Fruit fly (Drosophila melanogaster) whole organism, embryonic: Measurements from ENCODE around the gene mRpS31.

ENCODE experiments used
- CG12744 ChIP-seq: fragments of 200-800 bp; sonication (Bioruptor generic); optimal IDR thresholded peaks from 2 replicates; lab custom pipeline; 2016; ENCODE audit warnings: missing biosample characterization, missing genetic modification characterization
- CG13424 ChIP-seq: fragments of 200-800 bp; sonication (Bioruptor generic); optimal IDR thresholded peaks from 2 replicates; lab custom pipeline; 2019; ENCODE audit warnings: missing biosample characterization, mild to moderate bottlenecking, missing genetic modification characterization, moderate library complexity
- CG14860 ChIP-seq: fragments of 200-800 bp; sonication (Bioruptor generic); IDR thresholded peaks from 3 replicates; pipeline ENCODE4 v1.3.6; 2022; ENCODE audit warnings: missing biosample characterization, missing genetic modification characterization; ENCODE audit not compliant: partially characterized antibody
- CG17912 ChIP-seq: fragments of 200-800 bp; sonication (Bioruptor generic); optimal IDR thresholded peaks from 2 replicates; lab custom pipeline; 2018; ENCODE audit warnings: missing biosample characterization, mild to moderate bottlenecking, missing genetic modification characterization
- CG31388 ChIP-seq: fragments of 200-800 bp; sonication (Bioruptor generic); optimal IDR thresholded peaks from 2 replicates; lab custom pipeline; 2016; ENCODE audit warnings: missing biosample characterization, missing genetic modification characterization
- CG31441 ChIP-seq: fragments of 200-800 bp; sonication (Bioruptor generic); IDR thresholded peaks from 2 replicates; pipeline ENCODE4 v1.3.6; 2022; ENCODE audit warnings: missing biosample characterization, missing genetic modification characterization
- CG33213 ChIP-seq: fragments of 200-800 bp; sonication (Bioruptor generic); optimal IDR thresholded peaks from 3 replicates; lab custom pipeline; 2016; ENCODE audit warnings: missing biosample characterization, missing genetic modification characterization
- CG3838 ChIP-seq: fragments of 200-800 bp; sonication (Bioruptor generic); optimal IDR thresholded peaks from 3 replicates; lab custom pipeline; 2016; ENCODE audit warnings: missing biosample characterization, missing genetic modification characterization
- CG3995 ChIP-seq: fragments of 200-800 bp; sonication (Bioruptor generic); optimal IDR thresholded peaks from 3 replicates; lab custom pipeline; 2016; ENCODE audit warnings: missing biosample characterization, missing genetic modification characterization
- CG5245 ChIP-seq: fragments of 200-800 bp; sonication (Bioruptor generic); optimal IDR thresholded peaks from 3 replicates; lab custom pipeline; 2016; ENCODE audit warnings: missing biosample characterization, missing genetic modification characterization
- CG6654 ChIP-seq: fragments of 200-800 bp; sonication (Bioruptor generic); optimal IDR thresholded peaks from 2 replicates; lab custom pipeline; 2017; ENCODE audit warnings: missing biosample characterization, mild to moderate bottlenecking, missing genetic modification characterization
- CG8281 ChIP-seq: fragments of 200-800 bp; sonication (Bioruptor generic); optimal IDR thresholded peaks from 2 replicates; lab custom pipeline; 2018; ENCODE audit warnings: missing biosample characterization, mild to moderate bottlenecking, missing genetic modification characterization, moderate library complexity
- CG8765 ChIP-seq: fragments of 200-800 bp; sonication (Bioruptor generic); IDR thresholded peaks from 2 replicates; pipeline ENCODE4 v1.3.6; 2022; ENCODE audit warnings: missing biosample characterization, missing genetic modification characterization
- CG8924 ChIP-seq: fragments of 200-800 bp; optimal IDR thresholded peaks from 3 replicates; lab custom pipeline; 2019; ENCODE audit warnings: missing biosample characterization, mild to moderate bottlenecking, missing genetic modification characterization, moderate library complexity
- Chrac-16 ChIP-seq: fragments of 200-800 bp; sonication (Bioruptor generic); optimal IDR thresholded peaks from 3 replicates; lab custom pipeline; 2016; ENCODE audit warnings: missing biosample characterization, missing genetic modification characterization
- CkIIα-i1 ChIP-seq: fragments of 200-800 bp; sonication (Bioruptor generic); IDR thresholded peaks from 2 replicates; pipeline ENCODE4 v1.3.6; 2022; ENCODE audit warnings: missing biosample characterization, missing genetic modification characterization
- Dbx ChIP-seq: fragments of 200-800 bp; sonication (Bioruptor generic); IDR thresholded peaks from 3 replicates; pipeline ENCODE4 v1.3.6; 2022; ENCODE audit warnings: missing biosample characterization, missing genetic modification characterization
- Dek ChIP-seq: fragments of 200-800 bp; sonication (Bioruptor generic); optimal IDR thresholded peaks from 3 replicates; lab custom pipeline; 2019; ENCODE audit warnings: missing biosample characterization, mild to moderate bottlenecking, missing genetic modification characterization, moderate library complexity
- Dip2 ChIP-seq: fragments of 200-800 bp; sonication (Bioruptor generic); IDR thresholded peaks from 2 replicates; pipeline ENCODE4 v1.3.6; 2022; ENCODE audit warnings: missing biosample characterization, missing genetic modification characterization
- Gug ChIP-seq: fragments of 200-800 bp; sonication (Bioruptor generic); IDR thresholded peaks from 4 replicates; pipeline ENCODE4 v1.3.6; 2022; ENCODE audit warnings: missing biosample characterization, missing genetic modification characterization
- Hr39 ChIP-seq: fragments of >200 bp; optimal IDR thresholded peaks from 2 replicates; lab custom pipeline; 2017
- Mes4 ChIP-seq: fragments of 200-800 bp; sonication (Bioruptor generic); optimal IDR thresholded peaks from 2 replicates; lab custom pipeline; 2016; ENCODE audit warnings: missing biosample characterization, missing genetic modification characterization
- Nf-YB ChIP-seq: fragments of 200-800 bp; sonication (Bioruptor generic); optimal IDR thresholded peaks from 3 replicates; lab custom pipeline; 2019; ENCODE audit warnings: missing biosample characterization, mild to moderate bottlenecking, missing genetic modification characterization, moderate library complexity
- Pdp1 ChIP-seq, 2 experiments: fragments of 200-800 bp; sonication (Bioruptor generic); optimal IDR thresholded peaks; 3 replicates each; lab custom pipeline; 2016; ENCODE audit warnings: missing biosample characterization in 2 of 2, missing genetic modification characterization in 2 of 2, mild to moderate bottlenecking in 1 of 2, moderate library complexity in 1 of 2
- Poxn ChIP-seq: fragments of 200-800 bp; sonication (Bioruptor generic); IDR thresholded peaks from 2 replicates; pipeline ENCODE4 v1.3.6; 2022; ENCODE audit warnings: missing biosample characterization, missing genetic modification characterization
- Taf1 ChIP-seq: fragments of 200-800 bp; sonication (Bioruptor generic); IDR thresholded peaks from 2 replicates; pipeline ENCODE4 v1.3.6; 2022; ENCODE audit warnings: missing biosample characterization, missing genetic modification characterization
- Tbp ChIP-seq: fragments of >200 bp; optimal IDR thresholded peaks from 2 replicates; lab custom pipeline; 2018; ENCODE audit warnings: missing biosample characterization, missing genetic modification characterization
- al ChIP-seq: fragments of 200-800 bp; sonication (Bioruptor generic); IDR thresholded peaks from 2 replicates; pipeline ENCODE4 v1.3.6; 2022; ENCODE audit warnings: missing biosample characterization, missing genetic modification characterization
- bab2 ChIP-seq: fragments of 200-800 bp; sonication (Bioruptor generic); optimal IDR thresholded peaks from 2 replicates; lab custom pipeline; 2016; ENCODE audit warnings: missing biosample characterization, missing genetic modification characterization
- croc ChIP-seq: fragments of 200-800 bp; sonication (Bioruptor generic); conservative IDR thresholded peaks from 3 replicates; pipeline ENCODE4 v1.3.6; 2022; ENCODE audit warnings: missing biosample characterization, missing genetic modification characterization
- dysf ChIP-seq: fragments of 200-800 bp; sonication (Bioruptor generic); IDR thresholded peaks from 3 replicates; pipeline ENCODE4 v1.3.6; 2022; ENCODE audit warnings: missing biosample characterization, missing genetic modification characterization
- en ChIP-seq: fragments of 200-800 bp; sonication (Bioruptor generic); optimal IDR thresholded peaks from 2 replicates; lab custom pipeline; 2016; ENCODE audit warnings: missing biosample characterization, missing genetic modification characterization
- fd3F ChIP-seq: fragments of 200-800 bp; sonication (Bioruptor generic); optimal IDR thresholded peaks from 2 replicates; lab custom pipeline; 2018; ENCODE audit warnings: missing biosample characterization, mild to moderate bottlenecking, missing genetic modification characterization, moderate library complexity
- fd96Cb ChIP-seq: fragments of 200-800 bp; sonication (Bioruptor generic); optimal IDR thresholded peaks from 2 replicates; lab custom pipeline; 2018; ENCODE audit warnings: missing biosample characterization, mild to moderate bottlenecking, missing genetic modification characterization, moderate library complexity
- gem ChIP-seq: fragments of 200-800 bp; sonication (Bioruptor generic); optimal IDR thresholded peaks from 2 replicates; lab custom pipeline; 2019; ENCODE audit warnings: missing biosample characterization, mild to moderate bottlenecking, missing genetic modification characterization, moderate library complexity
- ham ChIP-seq: fragments of 200-800 bp; sonication (Bioruptor generic); IDR thresholded peaks from 2 replicates; pipeline ENCODE4 v1.3.6; 2022; ENCODE audit warnings: missing biosample characterization, missing genetic modification characterization
- hb ChIP-seq: fragments of 200-800 bp; sonication (Bioruptor generic); IDR thresholded peaks from 3 replicates; pipeline ENCODE4 v1.3.6; 2022; ENCODE audit warnings: missing biosample characterization, missing genetic modification characterization; ENCODE audit not compliant: partially characterized antibody
- lab ChIP-seq: fragments of 200-800 bp; sonication (Bioruptor generic); optimal IDR thresholded peaks from 3 replicates; lab custom pipeline; 2017; ENCODE audit warnings: missing biosample characterization, missing genetic modification characterization, mild to moderate bottlenecking, moderate library complexity, missing genetic modification reagents
- lola ChIP-seq, 3 experiments: fragments of >200 bp in 2 of 3; fragments of 200-800 bp in 1 of 3; sonication (Bioruptor generic) in 1 of 3; optimal IDR thresholded peaks; 2 replicates each; lab custom pipeline; 2017 to 2019; ENCODE audit warnings: missing biosample characterization in 3 of 3, missing genetic modification characterization in 3 of 3, mild to moderate bottlenecking in 1 of 3, moderate library complexity in 1 of 3
- nerfin-2 ChIP-seq: fragments of 200-800 bp; sonication (Bioruptor generic); IDR thresholded peaks from 2 replicates; pipeline ENCODE4 v1.3.6; 2022; ENCODE audit warnings: missing biosample characterization, missing genetic modification characterization; ENCODE audit not compliant: partially characterized antibody
- otp ChIP-seq: fragments of 200-800 bp; sonication (Bioruptor generic); IDR thresholded peaks from 3 replicates; pipeline ENCODE4, ENCODE4 v1.3.6; 2022; ENCODE audit warnings: missing biosample characterization, missing genetic modification characterization
- pnt ChIP-seq: fragments of 200-800 bp; sonication (Bioruptor generic); optimal IDR thresholded peaks from 3 replicates; lab custom pipeline; 2016; ENCODE audit warnings: missing biosample characterization, missing genetic modification characterization
- pzg ChIP-seq: fragments of 200-800 bp; sonication (Bioruptor generic); optimal IDR thresholded peaks from 3 replicates; lab custom pipeline; 2018; ENCODE audit warnings: missing biosample characterization, mild to moderate bottlenecking, missing genetic modification characterization, moderate library complexity
- rib ChIP-seq: fragments of 200-800 bp; sonication (Bioruptor generic); IDR thresholded peaks from 2 replicates; pipeline ENCODE4 v1.3.6; 2022; ENCODE audit warnings: missing biosample characterization, missing genetic modification characterization
- scrt ChIP-seq: fragments of 200-800 bp; sonication (Bioruptor generic); optimal IDR thresholded peaks from 2 replicates; lab custom pipeline; 2018; ENCODE audit warnings: missing biosample characterization, mild to moderate bottlenecking, missing genetic modification characterization, moderate library complexity
- shn ChIP-seq: fragments of 200-800 bp; sonication (Bioruptor generic); optimal IDR thresholded peaks from 3 replicates; lab custom pipeline; 2016; ENCODE audit warnings: missing biosample characterization, missing genetic modification characterization
- so ChIP-seq: fragments of 200-800 bp; sonication (Bioruptor generic); IDR thresholded peaks from 3 replicates; pipeline ENCODE4 v1.3.6; 2022; ENCODE audit warnings: missing biosample characterization, missing genetic modification characterization
- tap ChIP-seq: fragments of 200-800 bp; optimal IDR thresholded peaks from 3 replicates; lab custom pipeline; 2019; ENCODE audit warnings: missing biosample characterization, mild to moderate bottlenecking, missing genetic modification characterization, moderate library complexity
- tll ChIP-seq, 2 experiments: fragments of 200-800 bp in 1 of 2; fragments of >200 bp in 1 of 2; sonication (Bioruptor generic) in 1 of 2; optimal IDR thresholded peaks; 2 replicates each; lab custom pipeline; 2017 to 2019; ENCODE audit warnings: missing biosample characterization in 2 of 2, missing genetic modification characterization in 2 of 2, mild to moderate bottlenecking in 1 of 2, moderate library complexity in 1 of 2
- toy ChIP-seq: fragments of 200-800 bp; sonication (Bioruptor generic); IDR thresholded peaks from 2 replicates; pipeline ENCODE4 v1.3.6; 2022; ENCODE audit warnings: missing biosample characterization, missing genetic modification characterization
- wdn ChIP-seq: fragments of 200-800 bp; sonication (Bioruptor generic); IDR thresholded peaks from 2 replicates; pipeline ENCODE4 v1.3.6; 2022; ENCODE audit warnings: missing biosample characterization, missing genetic modification characterization

The mRpS31 gene

DNA sequence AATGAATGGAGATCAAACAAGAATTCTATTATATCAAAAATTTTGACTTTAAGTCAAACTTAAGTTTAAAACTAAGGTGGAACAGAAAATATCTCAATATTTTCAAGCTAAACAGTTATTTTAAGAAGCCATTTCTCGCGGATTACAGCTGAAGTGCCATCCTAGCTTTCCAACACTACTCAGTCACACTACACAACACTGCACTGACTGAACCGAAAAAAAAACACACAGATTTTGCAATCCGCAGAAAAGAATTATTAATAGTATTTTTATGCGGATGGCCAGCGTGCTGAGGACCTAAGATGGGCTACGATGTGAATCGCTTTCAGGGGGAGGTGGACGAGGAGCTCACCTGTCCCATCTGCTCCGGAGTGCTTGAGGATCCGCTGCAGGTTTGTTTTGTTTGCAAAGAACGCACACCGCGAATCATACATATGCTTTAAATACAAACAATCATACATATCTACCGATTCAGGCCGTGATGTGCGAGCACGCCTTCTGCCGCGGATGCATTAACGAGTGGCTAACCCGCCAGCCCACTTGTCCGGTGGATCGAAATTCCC lies 48.5 kb upstream of the mRpS31 start, which contains the start of gene elgi (continued):
- peak; percentile 4 for TF ChIP-seq CG8924 (tag; lab: Kevin White, UChicago)
- no peak for TF ChIP-seq toy (GFP tag; lab: Robert Waterston, UW)
- no peak for TF ChIP-seq rib (GFP tag; lab: Robert Waterston, UW)
- no peak for TF ChIP-seq Hr39 (lab: Kevin White, UChicago)
- no peak for TF ChIP-seq CG6654
- no peak for TF ChIP-seq gem (tag; lab: Kevin White, UChicago)
- no peak for TF ChIP-seq otp (GFP tag; lab: Robert Waterston, UW)
- peak; percentile 58; the same call in 2 of the 3 replicates for TF ChIP-seq dysf
- TF ChIP-seq Dek (tag; lab: Kevin White, UChicago) = peak; percentile 51
- no peak for TF ChIP-seq Dip2 (GFP tag; lab: Robert Waterston, UW)
- TF ChIP-seq fd3F = peak; percentile 17
- TF ChIP-seq al (GFP tag; lab: Robert Waterston, UW) = no peak
- TF ChIP-seq pzg = peak; percentile 68
- TF ChIP-seq wdn (GFP tag; lab: Robert Waterston, UW) = no peak
- no peak for TF ChIP-seq CG8765 (GFP tag; lab: Robert Waterston, UW)
- TF ChIP-seq CG12744 = peak; percentile 18
- TF ChIP-seq CG8281 = no peak
- no peak for TF ChIP-seq Poxn (GFP tag; lab: Robert Waterston, UW)
- no peak for TF ChIP-seq CG31388 (GFP tag; lab: Kevin White, UChicago)
- no peak for TF ChIP-seq croc (GFP tag; lab: Robert Waterston, UW)
- no peak for TF ChIP-seq Tbp (GFP tag; lab: Kevin White, UChicago)
- no peak for TF ChIP-seq lola (GFP tag; optimal IDR thresholded peaks at IDR 0.05; lab: Kevin White, UChicago)
- no peak for TF ChIP-seq Mes4 (GFP tag; lab: Kevin White, UChicago)
- no peak for TF ChIP-seq tll (GFP tag; optimal IDR thresholded peaks at IDR 0.05; lab: Kevin White, UChicago)
- TF ChIP-seq Taf1 (GFP tag; lab: Robert Waterston, UW) = no peak
- TF ChIP-seq shn (GFP tag; lab: Kevin White, UChicago) = peak; percentile 57
- TF ChIP-seq bab2 (GFP tag; lab: Kevin White, UChicago) = peak; percentile 54
- peak; percentile 48 to 55 for TF ChIP-seq Pdp1 (GFP tag; optimal IDR thresholded peaks at IDR 0.05; lab: Kevin White, UChicago)
- TF ChIP-seq CG5245 (GFP tag; lab: Kevin White, UChicago) = peak; percentile 28
- TF ChIP-seq Gug (GFP tag; lab: Robert Waterston, UW) = no peak; the same call in 3 of the 4 replicates
- TF ChIP-seq lab (GFP tag; lab: Kevin White, UChicago) = peak; percentile 73
- no peak for TF ChIP-seq so (GFP tag; lab: Robert Waterston, UW)
- no peak for TF ChIP-seq CG3838 (GFP tag; lab: Kevin White, UChicago)
- no peak for TF ChIP-seq nerfin-2 (GFP tag; lab: Robert Waterston, UW)
- no peak for TF ChIP-seq tap (tag; lab: Kevin White, UChicago)
- peak; percentile 51 for TF ChIP-seq CG33213 (GFP tag; lab: Kevin White, UChicago)
- TF ChIP-seq fd96Cb = no peak
- no peak for TF ChIP-seq en
- no peak for TF ChIP-seq CG14860 (GFP tag; lab: Robert Waterston, UW)
- TF ChIP-seq Chrac-16 (GFP tag; lab: Kevin White, UChicago) = peak; percentile 67
- TF ChIP-seq pnt (GFP tag; lab: Kevin White, UChicago) = peak; percentile 28
- TF ChIP-seq CG17912 (GFP tag; lab: Kevin White, UChicago) = no peak
- no peak for TF ChIP-seq scrt
- peak; percentile 75; the same call in 1 of the 3 replicates for TF ChIP-seq Dbx (GFP tag; lab: Robert Waterston, UW)
- TF ChIP-seq Nf-YB (GFP tag; lab: Kevin White, UChicago) = no peak
- peak; percentile 3 for TF ChIP-seq CG13424 (tag; lab: Kevin White, UChicago)
- no peak for TF ChIP-seq CkIIα-i1 (GFP tag; lab: Robert Waterston, UW)
- no peak for TF ChIP-seq CG31441
- no peak for TF ChIP-seq ham (GFP tag; lab: Robert Waterston, UW)
- no peak for TF ChIP-seq hb (GFP tag; lab: Robert Waterston, UW)
- peak; percentile 70 for TF ChIP-seq CG3995 (GFP tag; lab: Kevin White, UChicago)
